Fruit fly (Drosophila melanogaster): ENCODE data around the gene Hex-A.

Hex-A gene

dm6 chrX:9556397-9556796, 29.1 kb upstream of the Hex-A start, which contains the start of gene CG15317 (continued):
- TF ChIP-seq unc-4 (GFP tag; IDR thresholded peaks at IDR 0.05; ENCODE audit: partially characterized antibody): peak; percentile 79
- TF ChIP-seq crp (GFP tag; optimal IDR thresholded peaks at IDR 0.05): no peak
- TF ChIP-seq CG2129 (GFP tag; IDR thresholded peaks at IDR 0.05; ENCODE audit: partially characterized antibody): peak; percentile 53
- peak; percentile 75 for TF ChIP-seq tna (GFP tag; IDR thresholded peaks at IDR 0.05; ENCODE audit: partially characterized antibody)
- 0 out of 2 replicates have a peak, but pooled peaks have one; percentile 41 for TF ChIP-seq sna (GFP tag; IDR thresholded peaks at IDR 0.05; ENCODE audit: partially characterized antibody)
- peak; percentile 81 for TF ChIP-seq CG34224 (GFP tag; IDR thresholded peaks at IDR 0.05; ENCODE audit: partially characterized antibody)
- TF ChIP-seq row (GFP tag; IDR thresholded peaks at IDR 0.05): peak; percentile 79
- TF ChIP-seq MBD-R2 (GFP tag; IDR thresholded peaks at IDR 0.05): peak; percentile 64
- peak; percentile 57; the same call in 1 of the 4 replicates for TF ChIP-seq chinmo (GFP tag; IDR thresholded peaks at IDR 0.05; ENCODE audit: partially characterized antibody)
- no peak for TF ChIP-seq Dp (GFP tag; optimal IDR thresholded peaks at IDR 0.05)
- 0 out of 3 replicates have a peak, but pooled peaks have one; percentile 59 for TF ChIP-seq mld (GFP tag; IDR thresholded peaks at IDR 0.05; ENCODE audit: partially characterized antibody)
- no peak for TF ChIP-seq hkb (optimal IDR thresholded peaks at IDR 0.05)
- no peak for TF ChIP-seq hkb (GFP tag; IDR thresholded peaks at IDR 0.05)
- peak; percentile 79 for TF ChIP-seq Dll (GFP tag; IDR thresholded peaks at IDR 0.05; ENCODE audit: partially characterized antibody)
- TF ChIP-seq inv (GFP tag; IDR thresholded peaks at IDR 0.05; ENCODE audit: partially characterized antibody): peak; percentile 74
- no peak for TF ChIP-seq CHES-1-like (GFP tag; optimal IDR thresholded peaks at IDR 0.05)
- peak; percentile 68 for TF ChIP-seq Sry-δ (GFP tag; optimal IDR thresholded peaks at IDR 0.05)
- peak; percentile 13; the same call in 1 of the 2 replicates for TF ChIP-seq NFAT (GFP tag; IDR thresholded peaks at IDR 0.05)
- TF ChIP-seq HLH4C (GFP tag; IDR thresholded peaks at IDR 0.05; ENCODE audit: partially characterized antibody): peak; percentile 82
- TF ChIP-seq MESR4 (GFP tag; optimal IDR thresholded peaks at IDR 0.05): peak; percentile 40
- TF ChIP-seq Dref (GFP tag; IDR thresholded peaks at IDR 0.05): peak; percentile 80
- peak; percentile 74 for TF ChIP-seq zen2 (GFP tag; IDR thresholded peaks at IDR 0.05; ENCODE audit: partially characterized antibody)
- TF ChIP-seq sens (GFP tag): peak; percentile 62
- TF ChIP-seq stwl (tag; optimal IDR thresholded peaks at IDR 0.05): peak; percentile 45
- no peak for TF ChIP-seq Taf1 (GFP tag; IDR thresholded peaks at IDR 0.05)
- TF ChIP-seq Rfx (GFP tag; IDR thresholded peaks at IDR 0.05): peak; percentile 27; the same call in 1 of the 2 replicates
- peak; percentile 76 for TF ChIP-seq Med (GFP tag)
- TF ChIP-seq pfk (GFP tag; optimal IDR thresholded peaks at IDR 0.05): no peak
- peak; percentile 78 for TF ChIP-seq CG16813 (GFP tag; IDR thresholded peaks at IDR 0.05; ENCODE audit: partially characterized antibody)
- peak; percentile 80 for TF ChIP-seq Scr (GFP tag; IDR thresholded peaks at IDR 0.05; ENCODE audit: partially characterized antibody)
- peak; percentile 70; the same call in 2 of the 3 replicates for TF ChIP-seq knrl (GFP tag; IDR thresholded peaks at IDR 0.05; ENCODE audit: partially characterized antibody)
- TF ChIP-seq ham (GFP tag; IDR thresholded peaks at IDR 0.05): no peak
- peak; percentile 60; the same call in 1 of the 3 replicates for TF ChIP-seq CG7963 (GFP tag; IDR thresholded peaks at IDR 0.05; ENCODE audit: partially characterized antibody)
- no peak for TF ChIP-seq oc (tag; optimal IDR thresholded peaks at IDR 0.05)
- TF ChIP-seq CG7745 (tag; optimal IDR thresholded peaks at IDR 0.05): no peak
- TF ChIP-seq CG2116 (GFP tag; optimal IDR thresholded peaks at IDR 0.05): peak; percentile 21
- TF ChIP-seq CG6791 (GFP tag; IDR thresholded peaks at IDR 0.05; ENCODE audit: partially characterized antibody): peak; percentile 71
- peak; percentile 78 for TF ChIP-seq hbn (GFP tag; IDR thresholded peaks at IDR 0.05; ENCODE audit: partially characterized antibody)
- TF ChIP-seq CG15601 (tag; optimal IDR thresholded peaks at IDR 0.05): no peak
- TF ChIP-seq Bgb (GFP tag; IDR thresholded peaks at IDR 0.05; ENCODE audit: partially characterized antibody): peak; percentile 80
- peak; percentile 73; the same call in 2 of the 3 replicates for TF ChIP-seq Doc3 (GFP tag; IDR thresholded peaks at IDR 0.05; ENCODE audit: partially characterized antibody)
- TF ChIP-seq CG30020 (tag; optimal IDR thresholded peaks at IDR 0.05): no peak
- TF ChIP-seq slbo (GFP tag; IDR thresholded peaks at IDR 0.05): peak; percentile 46; the same call in 1 of the 2 replicates
- peak; percentile 82 for TF ChIP-seq amos (GFP tag; IDR thresholded peaks at IDR 0.05; ENCODE audit: partially characterized antibody)
- TF ChIP-seq ato (GFP tag; IDR thresholded peaks at IDR 0.05; ENCODE audit: partially characterized antibody): peak; percentile 77
- TF ChIP-seq BEAF-32 (GFP tag; optimal IDR thresholded peaks at IDR 0.05): peak; percentile 72
- peak; percentile 59 for TF ChIP-seq CG9932 (GFP tag; IDR thresholded peaks at IDR 0.05)

Data from whole organism, embryonic.